Worm (Caenorhabditis elegans): ENCODE results near the gene F56D2.5.

The F56D2.5 gene

ce11 chrIII:5546309-5546708 lies 34.9 kb downstream of the F56D2.5 start:
- TF ChIP-seq ztf-11 (tag; optimal IDR thresholded peaks at IDR 0.05) = no peak
- no peak for TF ChIP-seq ces-1 (GFP tag; optimal IDR thresholded peaks at IDR 0.05)
- TF ChIP-seq ceh-83 (GFP tag; optimal IDR thresholded peaks at IDR 0.05) = no peak
- no peak for TF ChIP-seq nhr-76 (tag; optimal IDR thresholded peaks at IDR 0.05)
- TF ChIP-seq snpc-4 (tag; optimal IDR thresholded peaks at IDR 0.05) = no peak
- TF ChIP-seq ham-2 (GFP tag; optimal IDR thresholded peaks at IDR 0.05) = no peak
- TF ChIP-seq elt-3 (tag; optimal IDR thresholded peaks at IDR 0.05) = no peak

DNA sequence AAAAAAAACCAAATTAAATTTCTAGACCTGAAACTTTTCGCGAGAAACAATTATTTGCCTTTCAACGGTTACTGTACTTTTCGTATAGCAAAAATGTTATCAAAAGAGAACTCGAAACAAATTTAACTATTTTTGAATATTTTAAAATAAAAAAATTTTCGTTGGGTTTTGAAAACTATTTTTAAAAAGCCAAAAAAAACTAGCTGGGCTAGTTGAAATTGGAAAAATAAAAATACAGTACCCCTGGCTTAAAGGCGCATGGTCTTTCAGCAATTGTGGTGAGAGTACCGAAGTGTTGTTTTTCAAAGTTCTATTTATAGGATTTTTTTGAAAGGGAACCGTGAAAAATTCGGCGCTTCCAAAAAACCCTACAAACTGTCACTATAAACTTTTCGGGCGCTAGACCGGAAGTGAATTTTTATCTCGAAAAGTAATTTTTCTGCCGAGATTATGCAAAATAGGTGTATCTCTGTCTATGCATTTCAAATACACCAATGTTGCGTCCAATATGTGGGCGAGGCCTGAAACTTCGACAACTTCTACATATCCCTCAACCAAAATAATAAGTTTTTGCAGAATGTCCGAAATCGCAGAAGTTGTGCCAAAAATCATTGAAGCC lies 37.4 kb downstream of the F56D2.5 start, which contains the start of gene D1044.1:
TSS of gene D1044.1 (plus strand) at position 569 of the 619 bp plus-strand sequence.
- TF ChIP-seq ceh-43 (GFP tag; optimal IDR thresholded peaks at IDR 0.05) (no peak), elt-3 (tag; optimal IDR thresholded peaks at IDR 0.05) (no peak), cnd-1 (tag; optimal IDR thresholded peaks at IDR 0.05) (no peak), flh-1 (GFP tag; optimal IDR thresholded peaks at IDR 0.05) (no peak), ham-2 (GFP tag; optimal IDR thresholded peaks at IDR 0.05) (no peak), ces-1 (GFP tag; optimal IDR thresholded peaks at IDR 0.05) (no peak), lin-13 (tag; optimal IDR thresholded peaks at IDR 0.05) (no peak), blmp-1 (tag; optimal IDR thresholded peaks at IDR 0.05) (no peak), bed-3 (GFP tag; optimal IDR thresholded peaks at IDR 0.05) (no peak), snpc-4 (tag; optimal IDR thresholded peaks at IDR 0.05) (no peak), nhr-237 (tag; optimal IDR thresholded peaks at IDR 0.05) (no peak), ceh-83 (GFP tag; optimal IDR thresholded peaks at IDR 0.05) (no peak), hlh-1 (tag; optimal IDR thresholded peaks at IDR 0.05) (no peak), sptf-1 (tag; optimal IDR thresholded peaks at IDR 0.05) (no peak), nhr-2 (tag; optimal IDR thresholded peaks at IDR 0.05) (no peak), zip-8 (tag; optimal IDR thresholded peaks at IDR 0.05) (no peak), nhr-12 (tag; optimal IDR thresholded peaks at IDR 0.05) (no peak), tbx-8 (GFP tag; optimal IDR thresholded peaks at IDR 0.05) (no peak), lsy-2 (tag; optimal IDR thresholded peaks at IDR 0.05) (no peak), drap-1 (GFP tag; optimal IDR thresholded peaks at IDR 0.05) (no peak)

ce11 chrIII:5543050-5543449 lies 38.2 kb downstream of the F56D2.5 start, which contains the start of gene D1044.6:
D1044.6 (minus strand) TSS chrIII:5543177.
- TF ChIP-seq elt-1 (tag; optimal IDR thresholded peaks at IDR 0.05; ENCODE audit: borderline replicate concordance, insufficient read depth) = no peak
- no peak for TF ChIP-seq nhr-237 (tag; optimal IDR thresholded peaks at IDR 0.05)
- no peak for TF ChIP-seq hlh-1 (tag; optimal IDR thresholded peaks at IDR 0.05)
- no peak for TF ChIP-seq nhr-2 (tag; optimal IDR thresholded peaks at IDR 0.05)
- no peak for TF ChIP-seq blmp-1 (tag; optimal IDR thresholded peaks at IDR 0.05)
- no peak for TF ChIP-seq ztf-11 (tag; optimal IDR thresholded peaks at IDR 0.05)
- no peak for TF ChIP-seq bed-3 (GFP tag; optimal IDR thresholded peaks at IDR 0.05)
- no peak for TF ChIP-seq ham-2 (GFP tag; optimal IDR thresholded peaks at IDR 0.05)
- TF ChIP-seq mep-1 (tag; optimal IDR thresholded peaks at IDR 0.05) = no peak

DNA sequence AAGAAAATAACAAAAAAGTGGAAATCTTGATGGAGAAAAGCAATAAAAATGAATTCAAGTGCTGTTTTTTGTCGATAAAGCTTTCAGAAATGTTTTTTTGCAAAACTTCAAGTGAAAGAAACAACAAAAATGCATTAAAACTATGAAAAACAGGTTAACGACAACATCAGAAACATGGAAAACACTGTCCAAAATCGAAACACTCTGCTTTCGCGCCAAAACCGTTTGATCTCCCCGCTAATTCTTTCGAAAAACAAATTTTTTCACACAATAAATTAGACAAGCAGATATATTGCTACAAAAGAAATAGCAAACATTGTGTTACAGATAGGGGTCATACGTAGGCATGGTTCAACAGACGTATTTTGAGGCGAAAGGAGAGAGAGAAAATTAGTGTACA lies 39.4 kb downstream of the F56D2.5 start:
- TF ChIP-seq lsy-2 (tag; optimal IDR thresholded peaks at IDR 0.05) (no peak), pha-4 (tag; optimal IDR thresholded peaks at IDR 0.05) (no peak), hlh-1 (tag; optimal IDR thresholded peaks at IDR 0.05) (no peak), zip-8 (tag; optimal IDR thresholded peaks at IDR 0.05) (no peak), cnd-1 (tag; optimal IDR thresholded peaks at IDR 0.05) (no peak), mep-1 (tag; optimal IDR thresholded peaks at IDR 0.05) (no peak), tbx-8 (GFP tag; optimal IDR thresholded peaks at IDR 0.05) (no peak), elt-3 (tag; optimal IDR thresholded peaks at IDR 0.05) (no peak), sptf-1 (tag; optimal IDR thresholded peaks at IDR 0.05) (no peak), M03D4.4 (tag; optimal IDR thresholded peaks at IDR 0.05) (no peak), ceh-43 (GFP tag; optimal IDR thresholded peaks at IDR 0.05) (no peak), ceh-83 (GFP tag; optimal IDR thresholded peaks at IDR 0.05) (no peak), ham-2 (GFP tag; optimal IDR thresholded peaks at IDR 0.05) (no peak), lin-32 (GFP tag; optimal IDR thresholded peaks at IDR 0.05) (no peak), ces-1 (GFP tag; optimal IDR thresholded peaks at IDR 0.05) (no peak), nhr-28 (tag; optimal IDR thresholded peaks at IDR 0.05) (no peak), ztf-11 (tag; optimal IDR thresholded peaks at IDR 0.05) (no peak), mls-2 (tag; optimal IDR thresholded peaks at IDR 0.05) (no peak)

Data from whole organism, mixed stage, embryonic.